Fruit fly (Drosophila melanogaster): ENCODE data around the gene CCT7.

DNA sequence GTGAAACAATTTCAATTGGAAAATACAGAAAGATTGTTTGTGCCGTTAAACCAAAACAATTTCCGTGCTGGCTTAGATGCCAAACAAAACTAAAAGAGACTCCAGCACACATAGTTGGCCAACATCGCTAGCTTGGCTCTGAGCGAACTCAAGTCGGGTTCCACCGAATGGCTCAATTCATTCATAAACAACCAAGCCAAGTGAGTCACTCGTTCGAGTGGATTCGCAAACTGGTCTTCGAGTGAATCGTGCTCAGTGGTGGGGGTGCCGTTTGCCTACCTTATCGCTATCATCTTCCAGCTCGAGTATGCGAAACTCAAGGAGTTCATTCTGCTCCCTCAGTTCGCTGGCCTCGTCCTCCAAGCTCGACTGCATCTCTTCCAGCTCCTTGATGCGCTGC is 15.9 kb upstream of the CCT7 start:
- TF ChIP-seq tj (GFP tag; optimal IDR thresholded peaks at IDR 0.05) (no peak), CG5204 (GFP tag; optimal IDR thresholded peaks at IDR 0.05) (no peak), ovo (GFP tag; optimal IDR thresholded peaks at IDR 0.05) (no peak), toe (GFP tag; optimal IDR thresholded peaks at IDR 0.05) (no peak), cnc (optimal IDR thresholded peaks at IDR 0.05) (no peak), pad (GFP tag; optimal IDR thresholded peaks at IDR 0.05) (no peak), CG1620 (GFP tag; optimal IDR thresholded peaks at IDR 0.05) (no peak), kay (GFP tag; ENCODE audit: borderline replicate concordance) (no peak), CG7045 (GFP tag; optimal IDR thresholded peaks at IDR 0.05) (no peak), CG7101 (tag; optimal IDR thresholded peaks at IDR 0.05) (no peak), bab1 (GFP tag; optimal IDR thresholded peaks at IDR 0.05) (no peak), Clk (GFP tag; optimal IDR thresholded peaks at IDR 0.05) (no peak), Crg-1 (GFP tag; optimal IDR thresholded peaks at IDR 0.05) (no peak)
